Fruit fly (Drosophila melanogaster) whole organism, embryonic: ENCODE results near the gene CIA30.

Experiments used
- Blimp-1 ChIP-seq: fragments of 200-800 bp; sonication (Bioruptor generic); optimal IDR thresholded peaks from 3 replicates; lab custom pipeline; 2018; ENCODE audit warnings: missing biosample characterization, missing genetic modification characterization, mild to moderate bottlenecking, moderate library complexity, missing genetic modification reagents
- CG10366 ChIP-seq: fragments of 200-800 bp; sonication (Bioruptor generic); IDR thresholded peaks from 2 replicates; pipeline ENCODE4 v1.3.6; 2022; ENCODE audit warnings: missing biosample characterization, missing genetic modification characterization
- CG10654 ChIP-seq: fragments of 200-800 bp; sonication (Bioruptor generic); optimal IDR thresholded peaks from 2 replicates; lab custom pipeline; 2016; ENCODE audit warnings: missing biosample characterization, missing genetic modification characterization
- CG11695 ChIP-seq: fragments of 200-800 bp; sonication (Bioruptor generic); IDR thresholded peaks from 3 replicates; pipeline ENCODE4 v1.3.6; 2022; ENCODE audit warnings: missing biosample characterization, missing genetic modification characterization
- CG12155 ChIP-seq: fragments of 200-800 bp; sonication (Bioruptor generic); optimal IDR thresholded peaks from 3 replicates; lab custom pipeline; 2016; ENCODE audit warnings: missing biosample characterization, missing genetic modification characterization
- CG12391 ChIP-seq: fragments of 200-800 bp; sonication (Bioruptor generic); optimal IDR thresholded peaks from 3 replicates; lab custom pipeline; 2018; ENCODE audit warnings: missing biosample characterization, mild to moderate bottlenecking, missing genetic modification characterization, moderate library complexity
- CG13424 ChIP-seq: fragments of 200-800 bp; sonication (Bioruptor generic); optimal IDR thresholded peaks from 2 replicates; lab custom pipeline; 2019; ENCODE audit warnings: missing biosample characterization, mild to moderate bottlenecking, missing genetic modification characterization, moderate library complexity
- CG15011 ChIP-seq: fragments of 200-800 bp; sonication (Bioruptor generic); optimal IDR thresholded peaks from 3 replicates; lab custom pipeline; 2018; ENCODE audit warnings: missing biosample characterization, mild to moderate bottlenecking, missing genetic modification characterization
- CG17361 ChIP-seq: fragments of 200-800 bp; sonication (Bioruptor generic); IDR thresholded peaks from 3 replicates; pipeline ENCODE4 v1.3.6; 2022; ENCODE audit warnings: missing biosample characterization, missing genetic modification characterization
- CG2889 ChIP-seq: fragments of 200-800 bp; sonication (Bioruptor generic); IDR thresholded peaks from 3 replicates; pipeline ENCODE4 v1.3.6; 2022; ENCODE audit warnings: missing biosample characterization, missing genetic modification characterization
- CG32772 ChIP-seq: fragments of 200-800 bp; sonication (Bioruptor generic); IDR thresholded peaks from 2 replicates; pipeline ENCODE4 v1.3.6; 2022; ENCODE audit warnings: missing biosample characterization, missing genetic modification characterization
- CG4404 ChIP-seq: fragments of 200-800 bp; sonication (Bioruptor generic); IDR thresholded peaks from 2 replicates; pipeline ENCODE4 v1.3.6; 2022; ENCODE audit warnings: missing biosample characterization, missing genetic modification characterization
- CG5180 ChIP-seq: fragments of 200-800 bp; sonication (Bioruptor generic); optimal IDR thresholded peaks from 3 replicates; lab custom pipeline; 2017; ENCODE audit warnings: missing biosample characterization, missing genetic modification characterization, mild to moderate bottlenecking, moderate library complexity, missing genetic modification reagents
- CG7556 ChIP-seq: fragments of 200-800 bp; sonication (Bioruptor generic); optimal IDR thresholded peaks from 2 replicates; lab custom pipeline; 2017; ENCODE audit warnings: missing biosample characterization, mild to moderate bottlenecking, missing genetic modification characterization
- CG8388 ChIP-seq: fragments of 200-800 bp; sonication (Bioruptor generic); optimal IDR thresholded peaks from 2 replicates; lab custom pipeline; 2019; ENCODE audit warnings: missing biosample characterization, mild to moderate bottlenecking, missing genetic modification characterization, moderate library complexity
- CG9727 ChIP-seq: fragments of 200-800 bp; sonication (Bioruptor generic); optimal IDR thresholded peaks from 3 replicates; lab custom pipeline; 2017; ENCODE audit warnings: missing biosample characterization, mild to moderate bottlenecking, missing genetic modification characterization
- CG9876 ChIP-seq: fragments of 200-800 bp; sonication (Bioruptor generic); optimal IDR thresholded peaks from 2 replicates; lab custom pipeline; 2016; ENCODE audit warnings: missing biosample characterization, missing genetic modification characterization
- CHES-1-like ChIP-seq: fragments of 200-800 bp; sonication (Bioruptor generic); optimal IDR thresholded peaks from 2 replicates; lab custom pipeline; 2016; ENCODE audit warnings: missing biosample characterization, missing genetic modification characterization
- Dad ChIP-seq: fragments of 200-800 bp; sonication (Bioruptor generic); optimal IDR thresholded peaks from 3 replicates; lab custom pipeline; 2016; ENCODE audit warnings: missing biosample characterization, missing genetic modification characterization
- Doc3 ChIP-seq: fragments of 200-800 bp; sonication (Bioruptor generic); IDR thresholded peaks from 3 replicates; pipeline ENCODE4 v1.3.6; 2022; ENCODE audit warnings: missing biosample characterization, missing genetic modification characterization; ENCODE audit not compliant: partially characterized antibody
- Dp ChIP-seq: fragments of 200-800 bp; sonication (Bioruptor generic); optimal IDR thresholded peaks from 2 replicates; lab custom pipeline; 2018; ENCODE audit warnings: missing biosample characterization, mild to moderate bottlenecking, missing genetic modification characterization, moderate library complexity
- Ets65A ChIP-seq: fragments of 200-800 bp; sonication (Bioruptor generic); peaks from one replicate; lab custom pipeline; 2016; ENCODE audit warnings: missing biosample characterization, missing genetic modification characterization
- Fer2 ChIP-seq: fragments of 200-800 bp; sonication (Bioruptor generic); optimal IDR thresholded peaks from 2 replicates; lab custom pipeline; 2018; ENCODE audit warnings: missing biosample characterization, mild to moderate bottlenecking, missing genetic modification characterization, moderate library complexity
- Opbp ChIP-seq: fragments of 200-800 bp; sonication (Bioruptor generic); IDR thresholded peaks from 3 replicates; pipeline ENCODE4 v1.3.6; 2022; ENCODE audit warnings: missing biosample characterization, missing genetic modification characterization; ENCODE audit not compliant: partially characterized antibody
- Pdp1 ChIP-seq, 2 experiments: fragments of 200-800 bp; sonication (Bioruptor generic); optimal IDR thresholded peaks; 3 replicates each; lab custom pipeline; 2016; ENCODE audit warnings: missing biosample characterization in 2 of 2, missing genetic modification characterization in 2 of 2, mild to moderate bottlenecking in 1 of 2, moderate library complexity in 1 of 2
- Sin3A ChIP-seq: fragments of >200 bp; optimal IDR thresholded peaks from 2 replicates; lab custom pipeline; 2018
- Taf1 ChIP-seq: fragments of 200-800 bp; sonication (Bioruptor generic); IDR thresholded peaks from 2 replicates; pipeline ENCODE4 v1.3.6; 2022; ENCODE audit warnings: missing biosample characterization, missing genetic modification characterization
- bbx ChIP-seq: fragments of 200-800 bp; sonication (Bioruptor generic); IDR thresholded peaks from 2 replicates; pipeline ENCODE4 v1.3.6; 2022; ENCODE audit warnings: missing biosample characterization, missing genetic modification characterization; ENCODE audit not compliant: partially characterized antibody
- br ChIP-seq: fragments of >200 bp; optimal IDR thresholded peaks from 2 replicates; lab custom pipeline; 2017
- chn ChIP-seq: fragments of 200-800 bp; sonication (Bioruptor generic); optimal IDR thresholded peaks from 2 replicates; lab custom pipeline; 2016; ENCODE audit warnings: missing biosample characterization, missing genetic modification characterization
- da ChIP-seq: fragments of 200-800 bp; sonication (Bioruptor generic); optimal IDR thresholded peaks from 2 replicates; lab custom pipeline; 2016; ENCODE audit warnings: missing biosample characterization, missing genetic modification characterization
- dmrt11E ChIP-seq: fragments of 200-800 bp; sonication (Bioruptor generic); optimal IDR thresholded peaks from 3 replicates; lab custom pipeline; 2018; ENCODE audit warnings: missing biosample characterization, mild to moderate bottlenecking, missing genetic modification characterization, moderate library complexity
- dpn ChIP-seq, 2 experiments: fragments of 200-800 bp; sonication (Bioruptor generic); optimal IDR thresholded peaks; 3 replicates each; lab custom pipeline; 2016; ENCODE audit warnings: missing biosample characterization in 2 of 2, missing genetic modification characterization in 2 of 2
- eyg ChIP-seq: fragments of 200-800 bp; sonication (Bioruptor generic); optimal IDR thresholded peaks from 3 replicates; lab custom pipeline; 2016; ENCODE audit warnings: missing biosample characterization, missing genetic modification characterization
- fu2 ChIP-seq: fragments of 200-800 bp; sonication (Bioruptor generic); optimal IDR thresholded peaks from 2 replicates; lab custom pipeline; 2016; ENCODE audit warnings: missing biosample characterization, missing genetic modification characterization
- grau ChIP-seq: fragments of 200-800 bp; optimal IDR thresholded peaks from 3 replicates; lab custom pipeline; 2019; ENCODE audit warnings: missing biosample characterization, mild to moderate bottlenecking, missing genetic modification characterization, moderate library complexity
- grn ChIP-seq: fragments of 200-800 bp; sonication (Bioruptor generic); optimal IDR thresholded peaks from 3 replicates; lab custom pipeline; 2017; ENCODE audit warnings: missing biosample characterization, missing genetic modification characterization
- h ChIP-seq: fragments of >200 bp; optimal IDR thresholded peaks from 2 replicates; lab custom pipeline; 2017
- her ChIP-seq: fragments of 200-800 bp; sonication (Bioruptor generic); optimal IDR thresholded peaks from 2 replicates; lab custom pipeline; 2016; ENCODE audit warnings: missing biosample characterization, missing genetic modification characterization
- hkb ChIP-seq, 2 experiments: fragments of 200-800 bp in 1 of 2; fragments of >200 bp in 1 of 2; sonication (Bioruptor generic) in 1 of 2; IDR thresholded peaks in 1 of 2; optimal IDR thresholded peaks in 1 of 2; 2 replicates each; pipeline versions ENCODE4 v1.3.6 to Lab custom; 2017 to 2022; ENCODE audit warnings: missing biosample characterization in 1 of 2, missing genetic modification characterization in 1 of 2
- kay ChIP-seq: fragments of 200-800 bp; sonication (Bioruptor generic); optimal IDR thresholded peaks from 2 replicates; lab custom pipeline; 2016; ENCODE audit warnings: missing biosample characterization, missing genetic modification characterization
- klu ChIP-seq: fragments of 200-800 bp; sonication (Bioruptor generic); IDR thresholded peaks from 2 replicates; pipeline ENCODE4 v1.3.6; 2022; ENCODE audit warnings: missing biosample characterization, missing genetic modification characterization
- lmd ChIP-seq: fragments of 200-800 bp; sonication (Bioruptor generic); IDR thresholded peaks from 2 replicates; pipeline ENCODE4 v1.3.6; 2022; ENCODE audit warnings: missing biosample characterization, missing genetic modification characterization
- nerfin-1 ChIP-seq: fragments of 200-800 bp; sonication (Bioruptor generic); optimal IDR thresholded peaks from 3 replicates; lab custom pipeline; 2019; ENCODE audit warnings: missing biosample characterization, mild to moderate bottlenecking, missing genetic modification characterization, moderate library complexity
- pros ChIP-seq: fragments of 200-800 bp; sonication (Bioruptor generic); optimal IDR thresholded peaks from 3 replicates; lab custom pipeline; 2019; ENCODE audit warnings: missing biosample characterization, mild to moderate bottlenecking, missing genetic modification characterization, moderate library complexity
- salm ChIP-seq: fragments of 200-800 bp; sonication (Bioruptor generic); optimal IDR thresholded peaks from 2 replicates; lab custom pipeline; 2018; ENCODE audit warnings: missing biosample characterization, mild to moderate bottlenecking, missing genetic modification characterization
- schlank ChIP-seq: fragments of 200-800 bp; sonication (Bioruptor generic); optimal IDR thresholded peaks from 2 replicates; lab custom pipeline; 2018; ENCODE audit warnings: missing biosample characterization, mild to moderate bottlenecking, missing genetic modification characterization
- seq ChIP-seq: fragments of 200-800 bp; sonication (Bioruptor generic); IDR thresholded peaks from 2 replicates; pipeline ENCODE4 v1.3.6; 2022; ENCODE audit warnings: missing biosample characterization, missing genetic modification characterization
- sima ChIP-seq: fragments of 200-800 bp; sonication (Bioruptor generic); optimal IDR thresholded peaks from 2 replicates; lab custom pipeline; 2016; ENCODE audit warnings: missing biosample characterization, missing genetic modification characterization
- tin ChIP-seq: fragments of 200-800 bp; sonication (Bioruptor generic); optimal IDR thresholded peaks from 3 replicates; lab custom pipeline; 2016; ENCODE audit warnings: missing biosample characterization, missing genetic modification characterization
- tna ChIP-seq: fragments of 200-800 bp; sonication (Bioruptor generic); IDR thresholded peaks from 2 replicates; pipeline ENCODE4 v1.3.6; 2022; ENCODE audit warnings: missing biosample characterization, missing genetic modification characterization; ENCODE audit not compliant: partially characterized antibody
- usp ChIP-seq: fragments of >200 bp; optimal IDR thresholded peaks from 2 replicates; lab custom pipeline; 2017; ENCODE audit warnings: missing biosample characterization, missing genetic modification characterization

The CIA30 gene

DNA sequence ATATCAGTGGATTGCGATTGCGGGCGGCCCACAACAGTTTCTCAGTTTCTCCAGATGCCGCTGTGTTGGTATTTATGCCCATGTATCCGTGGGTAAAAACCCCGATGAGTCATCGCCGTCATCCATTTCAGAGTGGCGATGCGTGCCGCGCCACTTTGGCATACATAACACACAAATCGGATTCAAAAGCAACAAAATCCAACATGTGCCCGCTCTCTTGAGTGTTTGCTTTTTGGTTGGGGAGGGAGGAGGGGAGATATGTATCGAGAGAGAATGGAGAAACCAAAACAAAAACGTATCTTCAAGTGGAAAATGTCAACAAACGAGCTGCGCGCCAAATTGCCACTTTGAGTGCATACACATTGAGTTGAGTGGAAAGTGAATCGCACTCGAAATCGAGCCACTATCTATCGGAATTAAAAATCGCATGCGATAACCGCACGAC, 34.9 kb downstream of the CIA30 start:
- peak; percentile 99 for TF ChIP-seq kay (GFP tag; lab: Kevin White, UChicago)
- TF ChIP-seq CG8388, result no peak
- no peak for TF ChIP-seq Sin3A (lab: Kevin White, UChicago)
- no peak for TF ChIP-seq CG10366 (GFP tag; lab: Robert Waterston, UW)
- TF ChIP-seq Ets65A (GFP tag; lab: Kevin White, UChicago), result no peak
- peak; percentile 86 for TF ChIP-seq grn
- peak; percentile 62; the same call in 1 of the 2 replicates for TF ChIP-seq tna
- TF ChIP-seq her (GFP tag; lab: Kevin White, UChicago), result peak; percentile 46
- TF ChIP-seq CG15011 (GFP tag; lab: Kevin White, UChicago), result no peak
- no peak for TF ChIP-seq dmrt11E (tag; lab: Kevin White, UChicago)
- no peak for TF ChIP-seq seq (GFP tag; lab: Robert Waterston, UW)
- TF ChIP-seq tin (GFP tag; lab: Kevin White, UChicago), result no peak
- 0 out of 3 replicates have a peak, but pooled peaks have one; percentile 13 for TF ChIP-seq Opbp (GFP tag; lab: Robert Waterston, UW)
- no peak for TF ChIP-seq usp (GFP tag; lab: Kevin White, UChicago)
- TF ChIP-seq da (GFP tag; lab: Kevin White, UChicago), result no peak
- no peak for TF ChIP-seq eyg (GFP tag; lab: Kevin White, UChicago)
- no peak for TF ChIP-seq h (lab: Kevin White, UChicago)
- TF ChIP-seq br (lab: Kevin White, UChicago), result no peak
- TF ChIP-seq Taf1 (GFP tag; lab: Robert Waterston, UW), result no peak
- peak; percentile 57 for TF ChIP-seq Dp (GFP tag; lab: Kevin White, UChicago)
- no peak for TF ChIP-seq CG5180 (GFP tag; lab: Kevin White, UChicago)
- TF ChIP-seq CG9727, result no peak
- no peak for TF ChIP-seq Doc3 (GFP tag; lab: Robert Waterston, UW)
- TF ChIP-seq CG10654, result no peak
- no peak for TF ChIP-seq Dad (GFP tag; lab: Kevin White, UChicago)
- TF ChIP-seq sima, result no peak
- TF ChIP-seq Blimp-1 (GFP tag; lab: Kevin White, UChicago), result no peak
- TF ChIP-seq pros (GFP tag; lab: Kevin White, UChicago), result peak; percentile 63
- TF ChIP-seq hkb (optimal IDR thresholded peaks at IDR 0.05; lab: Kevin White, UChicago), result no peak
- 0 out of 2 replicates have a peak, but pooled peaks have one; percentile 18 for TF ChIP-seq hkb (GFP tag; IDR thresholded peaks at IDR 0.05; lab: Robert Waterston, UW)
- TF ChIP-seq CG32772 (GFP tag; lab: Robert Waterston, UW), result no peak
- TF ChIP-seq CG12391, result no peak
- TF ChIP-seq grau (tag; lab: Kevin White, UChicago), result no peak
- peak; percentile 80 for TF ChIP-seq bbx (GFP tag; lab: Robert Waterston, UW)
- TF ChIP-seq Fer2 (tag; lab: Kevin White, UChicago), result no peak
- TF ChIP-seq fu2 (GFP tag; lab: Kevin White, UChicago), result no peak
- no peak for TF ChIP-seq CHES-1-like
- TF ChIP-seq lmd (GFP tag; lab: Robert Waterston, UW), result no peak
- no peak for TF ChIP-seq CG11695
- peak; percentile 74 for TF ChIP-seq nerfin-1 (tag; lab: Kevin White, UChicago)
- no peak for TF ChIP-seq schlank
- TF ChIP-seq dpn (GFP tag; optimal IDR thresholded peaks at IDR 0.05; lab: Kevin White, UChicago), result no peak
- TF ChIP-seq CG17361 (GFP tag; lab: Robert Waterston, UW), result no peak
- TF ChIP-seq CG13424, result no peak
- no peak for TF ChIP-seq klu (GFP tag; lab: Robert Waterston, UW)
- no peak for TF ChIP-seq CG4404 (GFP tag; lab: Robert Waterston, UW)
- no peak for TF ChIP-seq CG12155 (GFP tag; lab: Kevin White, UChicago)
- no peak for TF ChIP-seq CG9876 (GFP tag; lab: Kevin White, UChicago)
- TF ChIP-seq chn, result no peak
- peak; percentile 16 for TF ChIP-seq salm (tag; lab: Kevin White, UChicago)
- TF ChIP-seq Pdp1 (GFP tag; optimal IDR thresholded peaks at IDR 0.05; lab: Kevin White, UChicago), result peak in 1 of 2 experiments; percentile 88
- TF ChIP-seq CG7556 (GFP tag; lab: Kevin White, UChicago), result no peak
- TF ChIP-seq CG2889 (GFP tag; lab: Robert Waterston, UW), result no peak
